Worm (Caenorhabditis elegans) whole organism, midembryonic: Measurements from ENCODE around the gene C09E8.6.

Experiments
- T22C8.4 ChIP-seq: fragments of 200-800 bp; sonication (Bioruptor generic); IDR thresholded peaks from 2 replicates; pipeline ENCODE4 v1.3.6; 2022; ENCODE audit warnings: missing genetic modification characterization, missing compliant biosample characterization
- cog-1 ChIP-seq: sonication (generic microtip); optimal IDR thresholded peaks from 2 replicates; lab custom pipeline; 2016; ENCODE audit warnings: missing genetic modification characterization, missing compliant biosample characterization
- flt-1 ChIP-seq: fragments of 200-800 bp; sonication (Bioruptor generic); IDR thresholded peaks from 2 replicates; pipeline ENCODE4 v1.3.6; 2022; ENCODE audit warnings: missing genetic modification characterization, missing compliant biosample characterization
- klf-2 ChIP-seq: fragments of 200-800 bp; sonication (Bioruptor generic); conservative IDR thresholded peaks from 2 replicates; pipeline ENCODE4 v1.3.6; 2022; ENCODE audit warnings: missing genetic modification reagents, missing genetic modification characterization, missing compliant biosample characterization
- med-1 ChIP-seq: sonication (generic microtip); optimal IDR thresholded peaks from 2 replicates; lab custom pipeline; 2017; ENCODE audit warnings: missing genetic modification characterization, mild to moderate bottlenecking, missing compliant biosample characterization, antibody characterized with exemption, missing genetic modification reagents; ENCODE audit not compliant: insufficient read depth
- tab-1 ChIP-seq: fragments of 200-800 bp; sonication (Bioruptor generic); IDR thresholded peaks from 2 replicates; pipeline ENCODE4 v1.3.6; 2022; ENCODE audit warnings: missing genetic modification characterization, missing compliant biosample characterization
- ztf-23 ChIP-seq: fragments of 200-800 bp; sonication (Bioruptor generic); IDR thresholded peaks from 2 replicates; pipeline ENCODE4 v1.3.6; 2022; ENCODE audit warnings: missing genetic modification reagents, missing genetic modification characterization, missing compliant biosample characterization
- ztf-29 ChIP-seq: fragments of 200-800 bp; sonication (Bioruptor generic); IDR thresholded peaks from 2 replicates; pipeline ENCODE4 v1.3.6; 2022; ENCODE audit warnings: missing genetic modification reagents, missing genetic modification characterization, missing compliant biosample characterization

- TF ChIP-seq ztf-29 (GFP tag; lab: Robert Waterston, UW) (no peak), ztf-23 (no peak), med-1 (GFP tag; lab: Kevin White, UChicago) (no peak), T22C8.4 (GFP tag; lab: Robert Waterston, UW) (no peak), cog-1 (tag; lab: Kevin White, UChicago) (no peak), flt-1 (GFP tag; lab: Robert Waterston, UW) (no peak), klf-2 (no peak), tab-1 (no peak)
Observed at ce11 chrII:584321-584848, 28.1 kb downstream of the C09E8.6 start, which contains the start of the genes W08F4.12 and W08F4.13.
